Fruit fly (Drosophila melanogaster): ENCODE measurements around the gene bsf.

bsf gene

dm6 chr2L:18478509-18479176 is 24.3 kb upstream of the bsf start:
- TF ChIP-seq CTCF (optimal IDR thresholded peaks at IDR 0.05) (no peak), CG8478 (optimal IDR thresholded peaks at IDR 0.05) (no peak)

dm6 chr2L:18477455-18477854 is 23.1 kb upstream of the bsf start:
- no peak for TF ChIP-seq CTCF (optimal IDR thresholded peaks at IDR 0.05)
- TF ChIP-seq CG8478 (optimal IDR thresholded peaks at IDR 0.05) = no peak

dm6 chr2L:18469544-18470109 is 15.2 kb upstream of the bsf start:
- no peak for TF ChIP-seq CTCF (optimal IDR thresholded peaks at IDR 0.05)
- no peak for TF ChIP-seq CG8478 (optimal IDR thresholded peaks at IDR 0.05)

- TF ChIP-seq CTCF (optimal IDR thresholded peaks at IDR 0.05) = no peak
- no peak for TF ChIP-seq CG8478 (optimal IDR thresholded peaks at IDR 0.05)
Measured at dm6 chr2L:18468607-18469015, 14.2 kb upstream of the bsf start.

dm6 chr2L:18468010-18468409 is 13.6 kb upstream of the bsf start:
- TF ChIP-seq CG8478 (optimal IDR thresholded peaks at IDR 0.05) = no peak
- TF ChIP-seq CTCF (optimal IDR thresholded peaks at IDR 0.05) = no peak

- TF ChIP-seq CG8478 (optimal IDR thresholded peaks at IDR 0.05) = no peak
- no peak for TF ChIP-seq CTCF (optimal IDR thresholded peaks at IDR 0.05)
Measured at dm6 chr2L:18467464-18467863, 13.1 kb upstream of the bsf start.

dm6 chr2L:18466669-18467068 is 12.3 kb upstream of the bsf start:
- TF ChIP-seq CG8478 (optimal IDR thresholded peaks at IDR 0.05) = no peak
- TF ChIP-seq CTCF (optimal IDR thresholded peaks at IDR 0.05) = no peak

dm6 chr2L:18466202-18466591 is 11.8 kb upstream of the bsf start:
- TF ChIP-seq CTCF (optimal IDR thresholded peaks at IDR 0.05) = no peak
- TF ChIP-seq CG8478 (optimal IDR thresholded peaks at IDR 0.05) = no peak

dm6 chr2L:18465402-18466201 is 11.2 kb upstream of the bsf start:
- TF ChIP-seq CG8478 (optimal IDR thresholded peaks at IDR 0.05) (no peak), CTCF (optimal IDR thresholded peaks at IDR 0.05) (no peak)

dm6 chr2L:18464116-18464530 is 9.7 kb upstream of the bsf start:
- TF ChIP-seq CG8478 (optimal IDR thresholded peaks at IDR 0.05) = no peak
- no peak for TF ChIP-seq CTCF (optimal IDR thresholded peaks at IDR 0.05)

- TF ChIP-seq CTCF (optimal IDR thresholded peaks at IDR 0.05) (no peak), CG8478 (optimal IDR thresholded peaks at IDR 0.05) (no peak)
Measured at dm6 chr2L:18463610-18464009, 9.2 kb upstream of the bsf start.

- TF ChIP-seq CG8478 (optimal IDR thresholded peaks at IDR 0.05) (no peak), CTCF (optimal IDR thresholded peaks at IDR 0.05) (no peak)
Measured at dm6 chr2L:18459698-18460348, 5.4 kb upstream of the bsf start.

dm6 chr2L:18458527-18458926 is 4.1 kb upstream of the bsf start:
- TF ChIP-seq CTCF (optimal IDR thresholded peaks at IDR 0.05) (no peak), CG8478 (optimal IDR thresholded peaks at IDR 0.05) (no peak)

dm6 chr2L:18456932-18457583 is 2.7 kb upstream of the bsf start:
- TF ChIP-seq CG8478 (optimal IDR thresholded peaks at IDR 0.05) = no peak
- TF ChIP-seq CTCF (optimal IDR thresholded peaks at IDR 0.05) = no peak
